Worm (Caenorhabditis elegans) whole organism, L4 larva: ENCODE data around the gene str-73.

ENCODE experiments used
- ces-1 ChIP-seq: fragments of 150-350 bp; sonication (generic microtip); optimal IDR thresholded peaks from 4 replicates; lab custom pipeline; 2014; ENCODE audit warnings: missing biosample characterization, missing genetic modification reagents, missing genetic modification characterization
- daf-16 ChIP-seq, 3 experiments: sonication (generic microtip); optimal IDR thresholded peaks; 2 replicates each; lab custom pipeline; 2016 to 2017; ENCODE audit warnings: missing genetic modification characterization in 3 of 3, missing genetic modification reagents in 3 of 3, mild to moderate bottlenecking in 2 of 3, missing compliant biosample characterization in 2 of 3, missing biosample characterization in 1 of 3, moderate library complexity in 1 of 3
- lsy-2 ChIP-seq, 2 experiments: fragments of 150-350 bp in 1 of 2; sonication (generic microtip) in 1 of 2; optimal IDR thresholded peaks; 2 replicates each; lab custom pipeline; 2014 to 2017; ENCODE audit warnings: missing biosample characterization in 2 of 2, missing genetic modification characterization in 2 of 2
- mes-2 ChIP-seq: sonication (generic microtip); optimal IDR thresholded peaks from 2 replicates; lab custom pipeline; 2016; ENCODE audit warnings: missing genotype, mild to moderate bottlenecking, missing genetic modification characterization, missing compliant biosample characterization; ENCODE audit not compliant: poor library complexity, severe bottlenecking
- unc-62 ChIP-seq, 3 experiments: fragments of 150-350 bp in 1 of 3; sonication (generic microtip); optimal IDR thresholded peaks in 2 of 3; peaks in 1 of 3; 1 replicate in 1 of 3; 2 replicates in 2 of 3; lab custom pipeline; 2014 to 2017; ENCODE audit warnings: missing biosample characterization in 3 of 3, missing genetic modification characterization in 3 of 3, missing genetic modification reagents in 3 of 3, missing genotype in 1 of 3

- TF ChIP-seq daf-16 (GFP tag; optimal IDR thresholded peaks at IDR 0.05; lab: Kevin White, UChicago) (no peak), daf-16 (tag; optimal IDR thresholded peaks at IDR 0.05; lab: Kevin White, UChicago) (no peak), ces-1 (no peak), lsy-2 (tag; optimal IDR thresholded peaks at IDR 0.05; lab: Kevin White, UChicago) (no peak), unc-62 (GFP tag; optimal IDR thresholded peaks at IDR 0.05 in 1 of 2; lab: Kevin White, UChicago) (no peak), unc-62 (tag; optimal IDR thresholded peaks at IDR 0.05; lab: Kevin White, UChicago) (no peak), mes-2 (tag; lab: Kevin White, UChicago) (no peak)
These were observed 16.2 kb downstream of the str-73 start for ce11 chrV:16446191-16446590.
